Worm (Caenorhabditis elegans) whole organism, L1 larva: Measurements from ENCODE around the gene F52H2.1.

Experiments
- blmp-1 ChIP-seq: fragments of 150-350 bp; optimal IDR thresholded peaks from 2 replicates; lab custom pipeline; 2014; ENCODE audit warnings: missing biosample characterization, missing genetic modification characterization
- ceh-63 ChIP-seq: fragments of 200-800 bp; sonication (Bioruptor generic); optimal IDR thresholded peaks from 2 replicates; lab custom pipeline; 2018; ENCODE audit warnings: mild to moderate bottlenecking, missing genetic modification characterization, missing compliant biosample characterization
- ceh-8 ChIP-seq: fragments of 200-800 bp; sonication (Bioruptor generic); optimal IDR thresholded peaks from 2 replicates; lab custom pipeline; 2018; ENCODE audit warnings: mild to moderate bottlenecking, missing genetic modification characterization, moderate library complexity, missing compliant biosample characterization
- ceh-82 ChIP-seq, 3 experiments: fragments of 150-350 bp in 1 of 3; sonication (generic microtip) in 2 of 3; optimal IDR thresholded peaks; 2 replicates each; lab custom pipeline; 2014 to 2017; ENCODE audit warnings: missing biosample characterization in 3 of 3, missing genetic modification characterization in 3 of 3
- ceh-90 ChIP-seq: sonication (generic microtip); optimal IDR thresholded peaks from 2 replicates; lab custom pipeline; 2016; ENCODE audit warnings: missing genetic modification characterization, missing compliant biosample characterization
- dpl-1 ChIP-seq, 3 experiments: fragments of 150-350 bp in 2 of 3; sonication (generic microtip) in 1 of 3; optimal IDR thresholded peaks; 2 replicates each; lab custom pipeline; 2014 to 2017; ENCODE audit warnings: missing biosample characterization in 3 of 3, missing genetic modification characterization in 3 of 3, missing genetic modification reagents in 3 of 3
- dsc-1 ChIP-seq: sonication (generic microtip); optimal IDR thresholded peaks from 2 replicates; lab custom pipeline; 2016; ENCODE audit warnings: mild to moderate bottlenecking, missing genetic modification characterization, missing compliant biosample characterization
- efl-1 ChIP-seq, 4 experiments: fragments of 150-350 bp; optimal IDR thresholded peaks in 3 of 4; peaks in 1 of 4; 1 replicate in 1 of 4; 2 replicates in 3 of 4; lab custom pipeline; 2014; ENCODE audit warnings: missing biosample characterization in 2 of 4, missing genetic modification characterization in 2 of 4, missing genetic modification reagents in 2 of 4
- egl-13 ChIP-seq: sonication (generic microtip); optimal IDR thresholded peaks from 2 replicates; lab custom pipeline; 2016; ENCODE audit warnings: missing genotype, missing genetic modification reagents, missing genetic modification characterization, missing compliant biosample characterization
- fkh-10 ChIP-seq: sonication (generic microtip); optimal IDR thresholded peaks from 2 replicates; lab custom pipeline; 2017; ENCODE audit warnings: missing biosample characterization, missing genetic modification reagents, missing genetic modification characterization
- fkh-8 ChIP-seq: sonication (generic microtip); optimal IDR thresholded peaks from 2 replicates; lab custom pipeline; 2016; ENCODE audit warnings: mild to moderate bottlenecking, missing genetic modification characterization, missing compliant biosample characterization
- fos-1 ChIP-seq: fragments of 150-350 bp; optimal IDR thresholded peaks from 2 replicates; lab custom pipeline; 2014; ENCODE audit warnings: missing biosample characterization, missing genetic modification characterization
- hlh-4 ChIP-seq: sonication (generic microtip); optimal IDR thresholded peaks from 2 replicates; lab custom pipeline; 2016; ENCODE audit warnings: mild to moderate bottlenecking, missing genetic modification characterization, missing compliant biosample characterization
- isw-1 ChIP-seq: fragments of 200-800 bp; sonication (Bioruptor generic); IDR thresholded peaks from 2 replicates; pipeline ENCODE4 v1.3.6; 2022; ENCODE audit warnings: missing genetic modification characterization, missing compliant biosample characterization
- lin-14 ChIP-seq: fragments of 200-800 bp; sonication (Bioruptor generic); optimal IDR thresholded peaks from 2 replicates; lab custom pipeline; 2018; ENCODE audit warnings: mild to moderate bottlenecking, missing genetic modification characterization, moderate library complexity, missing compliant biosample characterization
- lin-15B ChIP-seq: fragments of 150-350 bp; sonication (generic microtip); optimal IDR thresholded peaks from 3 replicates; lab custom pipeline; 2014; ENCODE audit warnings: missing biosample characterization, missing genetic modification characterization
- lin-35 ChIP-seq, 2 experiments: fragments of 150-350 bp; optimal IDR thresholded peaks; 2 replicates each; lab custom pipeline; 2014; ENCODE audit warnings: missing biosample characterization in 2 of 2, missing genetic modification characterization in 2 of 2, missing genetic modification reagents in 2 of 2
- lin-39 ChIP-seq: fragments of 150-350 bp; optimal IDR thresholded peaks from 2 replicates; lab custom pipeline; 2014; ENCODE audit warnings: missing biosample characterization, missing genetic modification reagents, missing genetic modification characterization
- lsy-2 ChIP-seq, 2 experiments: fragments of 150-350 bp; optimal IDR thresholded peaks; 2 replicates each; lab custom pipeline; 2014; ENCODE audit warnings: missing biosample characterization in 2 of 2, missing genetic modification characterization in 2 of 2
- mef-2 ChIP-seq: fragments of 150-350 bp; optimal IDR thresholded peaks from 2 replicates; lab custom pipeline; 2014; ENCODE audit warnings: missing biosample characterization, missing genetic modification characterization
- mep-1 ChIP-seq: fragments of 150-350 bp; optimal IDR thresholded peaks from 2 replicates; lab custom pipeline; 2014; ENCODE audit warnings: missing biosample characterization, missing genetic modification characterization
- nhr-19 ChIP-seq: fragments of 200-800 bp; sonication (Bioruptor generic); conservative IDR thresholded peaks from 2 replicates; pipeline ENCODE4 v1.3.6; 2022; ENCODE audit warnings: missing genetic modification characterization, missing compliant biosample characterization
- nhr-20 ChIP-seq: sonication (generic microtip); optimal IDR thresholded peaks from 2 replicates; lab custom pipeline; 2016; ENCODE audit warnings: mild to moderate bottlenecking, missing genetic modification characterization, missing compliant biosample characterization
- nhr-47 ChIP-seq: sonication (generic microtip); optimal IDR thresholded peaks from 2 replicates; lab custom pipeline; 2016; ENCODE audit warnings: mild to moderate bottlenecking, missing genetic modification characterization, moderate library complexity, missing compliant biosample characterization
- nhr-71 ChIP-seq: sonication (generic microtip); optimal IDR thresholded peaks from 2 replicates; lab custom pipeline; 2016; ENCODE audit warnings: mild to moderate bottlenecking, missing genetic modification characterization, moderate library complexity, missing compliant biosample characterization
- nhr-77 ChIP-seq: fragments of 150-350 bp; optimal IDR thresholded peaks from 2 replicates; lab custom pipeline; 2014; ENCODE audit warnings: missing biosample characterization, missing genetic modification characterization
- nhr-85 ChIP-seq: sonication (generic microtip); peaks from one replicate; lab custom pipeline; 2016; ENCODE audit warnings: missing genetic modification characterization, inconsistent platforms, missing compliant biosample characterization
- nhr-90 ChIP-seq: sonication (generic microtip); optimal IDR thresholded peaks from 2 replicates; lab custom pipeline; 2016; ENCODE audit warnings: mild to moderate bottlenecking, missing genetic modification characterization, missing compliant biosample characterization; ENCODE audit not compliant: poor library complexity
- pax-3 ChIP-seq: fragments of 200-800 bp; sonication (Bioruptor generic); optimal IDR thresholded peaks from 2 replicates; lab custom pipeline; 2018; ENCODE audit warnings: mild to moderate bottlenecking, missing genetic modification characterization, moderate library complexity, missing compliant biosample characterization
- rnt-1 ChIP-seq: sonication (generic microtip); optimal IDR thresholded peaks from 2 replicates; lab custom pipeline; 2016; ENCODE audit warnings: mild to moderate bottlenecking, missing genetic modification characterization, moderate library complexity, missing compliant biosample characterization
- skn-1 ChIP-seq: fragments of 150-350 bp; optimal IDR thresholded peaks from 2 replicates; lab custom pipeline; 2014; ENCODE audit warnings: missing biosample characterization, missing genetic modification characterization
- snu-23 ChIP-seq: sonication (generic microtip); optimal IDR thresholded peaks from 2 replicates; lab custom pipeline; 2016; ENCODE audit warnings: missing genetic modification characterization, missing compliant biosample characterization
- sox-4 ChIP-seq: sonication (generic microtip); optimal IDR thresholded peaks from 2 replicates; lab custom pipeline; 2016; ENCODE audit warnings: missing genetic modification characterization, missing compliant biosample characterization
- sptf-1 ChIP-seq: fragments of 150-350 bp; optimal IDR thresholded peaks from 2 replicates; lab custom pipeline; 2014; ENCODE audit warnings: missing biosample characterization, missing genetic modification characterization
- swsn-7 ChIP-seq: sonication (generic microtip); optimal IDR thresholded peaks from 2 replicates; lab custom pipeline; 2016; ENCODE audit warnings: missing genetic modification characterization, missing compliant biosample characterization
- tbx-2 ChIP-seq: sonication (generic microtip); optimal IDR thresholded peaks from 2 replicates; lab custom pipeline; 2016; ENCODE audit warnings: missing genetic modification characterization, missing compliant biosample characterization
- unc-130 ChIP-seq: fragments of 150-350 bp; optimal IDR thresholded peaks from 2 replicates; lab custom pipeline; 2017; ENCODE audit warnings: missing biosample characterization, missing genetic modification characterization, inconsistent platforms
- unc-62 ChIP-seq: fragments of 150-350 bp; optimal IDR thresholded peaks from 2 replicates; lab custom pipeline; 2014; ENCODE audit warnings: missing biosample characterization, missing genetic modification reagents, missing genetic modification characterization
- unc-86 ChIP-seq: sonication (generic microtip); optimal IDR thresholded peaks from 2 replicates; lab custom pipeline; 2016; ENCODE audit warnings: missing genetic modification characterization, missing compliant biosample characterization
- unc-98 ChIP-seq: fragments of 200-800 bp; sonication (Bioruptor generic); IDR thresholded peaks from 2 replicates; pipeline ENCODE4 v1.3.6; 2022; ENCODE audit warnings: missing genetic modification characterization, missing compliant biosample characterization
- xbp-1 ChIP-seq: sonication (generic microtip); optimal IDR thresholded peaks from 2 replicates; lab custom pipeline; 2016; ENCODE audit warnings: missing genetic modification characterization, missing compliant biosample characterization
- ztf-4 ChIP-seq: fragments of 150-350 bp; optimal IDR thresholded peaks from 2 replicates; lab custom pipeline; 2014; ENCODE audit warnings: missing biosample characterization, missing genetic modification characterization

F52H2.1 gene

DNA sequence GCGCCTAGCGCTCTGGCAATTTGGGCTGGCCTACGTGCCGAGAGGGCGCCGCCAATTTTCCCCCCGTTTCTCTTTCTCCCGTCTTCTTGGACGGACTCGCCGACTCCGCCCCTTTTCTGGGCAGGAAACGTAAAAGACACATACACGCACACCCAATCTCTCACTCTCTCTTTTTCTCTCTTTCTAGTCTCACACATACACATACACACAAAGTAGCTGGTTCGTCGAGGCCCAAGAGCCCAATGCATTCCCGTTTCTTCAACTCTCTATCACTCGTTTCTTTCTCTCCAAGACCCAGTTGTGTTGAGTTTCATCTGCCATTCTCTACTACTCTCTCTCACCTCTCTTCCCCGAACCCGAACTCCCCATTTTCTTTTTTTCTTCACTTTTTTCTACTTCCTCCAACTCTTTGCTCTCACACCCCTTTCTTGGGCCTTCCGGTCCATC, 26.0 kb downstream of the F52H2.1 start:
- TF ChIP-seq lin-35 (GFP tag; optimal IDR thresholded peaks at IDR 0.05; lab: Kevin White, UChicago) (peak in 1 of 2 experiments; percentile 39), ceh-8 (GFP tag; lab: Kevin White, UChicago) (no peak), hlh-4 (tag; lab: Kevin White, UChicago) (no peak), snu-23 (peak; percentile 71), lin-14 (peak; percentile 93), unc-130 (tag; lab: Kevin White, UChicago) (no peak), nhr-47 (tag; lab: Kevin White, UChicago) (peak; percentile 80), unc-62 (GFP tag; lab: Kevin White, UChicago) (no peak), blmp-1 (tag; lab: Kevin White, UChicago) (no peak), nhr-77 (tag; lab: Kevin White, UChicago) (no peak), dsc-1 (tag; lab: Kevin White, UChicago) (peak; percentile 56), pax-3 (tag; lab: Kevin White, UChicago) (no peak), unc-86 (tag; lab: Kevin White, UChicago) (peak; percentile 74), efl-1 (optimal IDR thresholded peaks at IDR 0.05; lab: Kevin White, UChicago) (peak; percentile 12 to 28), efl-1 (GFP tag; optimal IDR thresholded peaks at IDR 0.05 in 1 of 2; lab: Kevin White, UChicago) (no peak), xbp-1 (tag; lab: Kevin White, UChicago) (peak; percentile 43), nhr-85 (tag; lab: Kevin White, UChicago) (no peak), lsy-2 (tag; optimal IDR thresholded peaks at IDR 0.05; lab: Kevin White, UChicago) (peak in 1 of 2 experiments; percentile 67), dpl-1 (GFP tag; optimal IDR thresholded peaks at IDR 0.05; lab: Kevin White, UChicago) (no peak), swsn-7 (peak; percentile 65), nhr-19 (peak; percentile 52), isw-1 (GFP tag; lab: Robert Waterston, UW) (peak; percentile 13; the same call in 1 of the 2 replicates), nhr-20 (tag; lab: Kevin White, UChicago) (peak; percentile 18), fkh-10 (GFP tag; lab: Kevin White, UChicago) (peak; percentile 60), lin-39 (tag; lab: Kevin White, UChicago) (peak; percentile 0), mep-1 (no peak), fkh-8 (tag; lab: Kevin White, UChicago) (peak; percentile 79), rnt-1 (tag; lab: Kevin White, UChicago) (peak; percentile 72), ceh-82 (tag; optimal IDR thresholded peaks at IDR 0.05; lab: Kevin White, UChicago) (peak in 2 of 3 experiments; percentile 46 to 77), unc-98 (no peak), egl-13 (tag; lab: Kevin White, UChicago) (peak; percentile 33), fos-1 (tag; lab: Kevin White, UChicago) (peak; percentile 19), nhr-71 (tag; lab: Kevin White, UChicago) (peak; percentile 84), lin-15B (tag; lab: Kevin White, UChicago) (no peak), ceh-63 (no peak), ztf-4 (peak; percentile 54), mef-2 (peak; percentile 77), skn-1 (tag; lab: Kevin White, UChicago) (peak; percentile 37), sox-4 (tag; lab: Kevin White, UChicago) (peak; percentile 2), sptf-1 (tag; lab: Kevin White, UChicago) (no peak), nhr-90 (tag; lab: Kevin White, UChicago) (no peak), tbx-2 (peak; percentile 53), ceh-90 (tag; lab: Kevin White, UChicago) (no peak)
